Worm (Caenorhabditis elegans): ENCODE results near the gene cyp-31A5.
"Not testable (repeated sequence)": the region's sequence is repeated elsewhere in the genome, so short reads cannot be mapped to it uniquely, and the experiment has no call there.

cyp-31A5 gene

DNA sequence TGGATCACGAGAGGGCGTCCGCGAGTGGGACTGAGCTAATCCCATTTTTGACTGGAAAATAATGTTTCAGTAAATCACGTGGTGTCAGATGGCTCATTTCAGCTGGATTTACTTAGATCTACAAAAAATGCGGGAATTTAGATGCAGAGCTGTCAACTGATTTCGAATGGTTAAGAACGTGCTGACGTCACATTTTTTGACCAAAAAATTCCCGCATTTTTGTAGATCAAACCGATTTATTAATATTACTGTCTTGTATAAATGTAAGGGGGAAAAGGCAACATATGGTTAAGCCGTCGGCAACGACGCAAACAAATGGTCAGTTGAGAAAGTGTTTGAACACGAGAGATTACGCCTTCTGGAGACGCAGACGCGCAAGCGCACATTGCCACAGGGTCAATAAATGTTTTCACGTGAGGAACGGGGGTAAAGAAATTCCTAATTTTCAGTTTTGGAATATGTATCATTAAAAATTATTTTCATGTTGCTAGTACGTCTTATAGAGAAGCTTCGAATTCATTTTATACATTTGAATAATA, 11.8 kb downstream of the cyp-31A5 start, which contains the start of gene gcl-1:
gcl-1 (minus strand) TSS at position 51 of the 539 bp plus-strand sequence.
- TF ChIP-seq mep-1 (tag; optimal IDR thresholded peaks at IDR 0.05) (no peak), blmp-1 (tag; optimal IDR thresholded peaks at IDR 0.05) (no peak), elt-1 (tag; optimal IDR thresholded peaks at IDR 0.05; ENCODE audit: borderline replicate concordance, insufficient read depth) (no peak), pha-4 (tag; optimal IDR thresholded peaks at IDR 0.05) (peak; percentile 31), mab-5 (tag; optimal IDR thresholded peaks at IDR 0.05) (no peak), cnd-1 (tag; optimal IDR thresholded peaks at IDR 0.05) (peak; percentile 3), unc-120 (tag; optimal IDR thresholded peaks at IDR 0.05; ENCODE audit: poor library complexity, severe bottlenecking) (no peak), ces-1 (GFP tag; optimal IDR thresholded peaks at IDR 0.05) (peak; percentile 17), hlh-1 (tag; optimal IDR thresholded peaks at IDR 0.05) (peak; percentile 7)

DNA sequence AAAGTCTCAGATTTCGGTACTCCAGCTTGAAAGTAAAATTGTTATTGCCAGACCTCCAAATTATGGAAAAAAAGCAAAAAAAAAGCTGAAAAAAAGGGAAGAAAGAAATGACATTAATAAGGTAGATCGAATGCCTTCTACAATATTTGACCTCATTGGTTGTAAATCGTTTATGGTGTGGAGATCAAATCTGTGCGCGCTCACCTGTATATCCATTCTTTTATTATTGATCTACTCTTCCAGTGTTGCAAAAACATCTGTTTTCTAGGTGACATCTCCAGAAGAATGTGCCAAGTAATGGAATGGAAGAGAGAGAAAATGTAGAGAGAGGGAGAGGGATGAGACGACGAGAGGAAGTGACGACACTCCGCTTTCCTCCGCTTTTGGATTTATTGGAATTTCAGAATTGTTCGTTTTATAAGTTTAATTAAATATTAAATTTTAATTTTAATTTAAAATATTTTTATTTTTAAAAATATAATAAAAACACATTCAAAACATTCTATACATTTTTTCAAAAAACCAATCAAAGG, 14.7 kb downstream of the cyp-31A5 start, which contains the start of the genes pik-1 and aptf-2:
pik-1 (plus strand) TSS at position 303 of the 533 bp plus-strand sequence.
aptf-2 (minus strand) TSS at position 313 of the 533 bp plus-strand sequence.
- TF ChIP-seq unc-120 (tag; optimal IDR thresholded peaks at IDR 0.05; ENCODE audit: poor library complexity, severe bottlenecking) (peak; percentile 33), zip-8 (tag; optimal IDR thresholded peaks at IDR 0.05) (no peak), ces-1 (GFP tag; optimal IDR thresholded peaks at IDR 0.05) (peak; percentile 8)

DNA sequence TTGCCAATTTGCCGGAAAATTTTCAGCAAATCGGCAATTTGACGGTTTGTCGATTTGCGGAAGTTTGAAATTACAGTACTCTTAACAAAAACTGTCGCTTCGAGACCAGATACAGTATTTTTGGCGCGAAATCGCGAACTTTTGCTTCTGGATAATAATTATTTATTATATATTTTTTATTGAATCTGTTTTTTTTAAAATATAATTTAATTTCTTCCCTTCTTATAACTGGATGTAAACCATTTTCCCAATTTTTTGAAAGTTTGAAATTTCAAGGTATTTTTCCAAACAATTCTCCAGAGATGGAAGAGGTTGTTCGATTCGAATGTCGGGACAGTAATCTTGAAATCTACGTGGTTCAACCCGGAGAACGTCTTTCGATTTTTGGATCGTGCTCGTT, 21.1 kb downstream of the cyp-31A5 start, which contains the start of gene nol-9:
nol-9 (plus strand) TSS at position 301 of the 400 bp plus-strand sequence.
- TF ChIP-seq unc-39 (tag; optimal IDR thresholded peaks at IDR 0.05), result no peak
- no peak for TF ChIP-seq nhr-12 (tag; optimal IDR thresholded peaks at IDR 0.05)
- TF ChIP-seq drap-1 (GFP tag; optimal IDR thresholded peaks at IDR 0.05), result no peak
- TF ChIP-seq lsy-2 (tag; optimal IDR thresholded peaks at IDR 0.05), result no peak
- no peak for TF ChIP-seq ztf-11 (tag; optimal IDR thresholded peaks at IDR 0.05)
- no peak for TF ChIP-seq ceh-39 (tag; optimal IDR thresholded peaks at IDR 0.05)
- TF ChIP-seq mep-1 (tag; optimal IDR thresholded peaks at IDR 0.05), result no peak
- no peak for TF ChIP-seq nhr-76 (tag; optimal IDR thresholded peaks at IDR 0.05)
- no peak for TF ChIP-seq tbx-8 (GFP tag; optimal IDR thresholded peaks at IDR 0.05)
- no peak for TF ChIP-seq elt-3 (tag; optimal IDR thresholded peaks at IDR 0.05)
- TF ChIP-seq mab-5 (tag; optimal IDR thresholded peaks at IDR 0.05), result no peak
- no peak for TF ChIP-seq ceh-43 (GFP tag; optimal IDR thresholded peaks at IDR 0.05)
- TF ChIP-seq hlh-1 (tag; optimal IDR thresholded peaks at IDR 0.05), result no peak
- TF ChIP-seq mls-2 (tag; optimal IDR thresholded peaks at IDR 0.05), result no peak
- no peak for TF ChIP-seq zip-8 (tag; optimal IDR thresholded peaks at IDR 0.05)
- no peak for TF ChIP-seq unc-62 (GFP tag; optimal IDR thresholded peaks at IDR 0.05)

DNA sequence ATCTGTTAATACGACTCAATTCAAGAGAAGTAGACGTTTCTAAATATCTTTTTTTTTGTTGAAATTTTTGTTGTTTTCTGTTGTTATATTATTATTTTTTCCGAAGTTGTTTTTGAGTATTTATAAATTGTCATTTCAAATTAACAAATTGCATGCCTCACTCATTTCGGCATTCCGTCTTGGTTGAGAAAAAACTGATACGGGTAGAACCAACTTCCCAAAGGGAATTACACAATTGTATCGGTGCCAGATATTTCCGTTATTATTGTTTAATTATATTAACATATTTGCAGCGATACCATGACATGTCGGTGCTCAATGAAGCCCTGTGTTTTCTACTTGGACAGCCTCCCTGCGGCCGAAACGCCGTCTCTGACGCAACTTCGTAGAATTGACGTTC, 28.2 kb downstream of the cyp-31A5 start, which contains the start of gene K09B11.4:
K09B11.4 (plus strand) TSS at position 301 of the 400 bp plus-strand sequence.
- no peak for TF ChIP-seq sptf-1 (tag; optimal IDR thresholded peaks at IDR 0.05)
- no peak for TF ChIP-seq zip-8 (tag; optimal IDR thresholded peaks at IDR 0.05)
- TF ChIP-seq nhr-76 (tag; optimal IDR thresholded peaks at IDR 0.05), result no peak
- TF ChIP-seq nhr-28 (tag; optimal IDR thresholded peaks at IDR 0.05), result no peak
- TF ChIP-seq hlh-1 (tag; optimal IDR thresholded peaks at IDR 0.05), result no peak
- no peak for TF ChIP-seq elt-3 (tag; optimal IDR thresholded peaks at IDR 0.05)

DNA sequence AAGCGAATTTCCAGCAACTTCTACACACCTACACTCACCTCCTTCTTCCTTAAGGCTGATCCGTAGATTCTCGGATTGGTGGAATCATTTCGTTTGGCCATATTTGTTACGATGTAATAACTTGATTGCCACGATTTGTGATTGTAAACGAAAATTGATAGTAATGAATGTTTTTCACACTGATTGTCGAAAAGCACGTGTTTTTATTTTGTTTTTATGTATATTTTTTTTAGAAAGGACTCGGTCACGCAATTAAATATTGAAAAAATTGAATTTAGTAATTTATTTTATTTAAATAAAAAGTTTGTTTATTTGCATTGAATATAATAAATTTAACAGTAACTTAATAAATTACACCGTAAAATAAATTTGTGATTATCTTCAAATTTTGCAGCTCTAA, 32.8 kb downstream of the cyp-31A5 start, which contains the start of gene K09B11.5:
K09B11.5 (minus strand) TSS at position 101 of the 400 bp plus-strand sequence.
- TF ChIP-seq nhr-12 (tag; optimal IDR thresholded peaks at IDR 0.05); sem-2 (GFP tag; optimal IDR thresholded peaks at IDR 0.05); ceh-39 (tag; optimal IDR thresholded peaks at IDR 0.05): not testable (repeated sequence)

DNA sequence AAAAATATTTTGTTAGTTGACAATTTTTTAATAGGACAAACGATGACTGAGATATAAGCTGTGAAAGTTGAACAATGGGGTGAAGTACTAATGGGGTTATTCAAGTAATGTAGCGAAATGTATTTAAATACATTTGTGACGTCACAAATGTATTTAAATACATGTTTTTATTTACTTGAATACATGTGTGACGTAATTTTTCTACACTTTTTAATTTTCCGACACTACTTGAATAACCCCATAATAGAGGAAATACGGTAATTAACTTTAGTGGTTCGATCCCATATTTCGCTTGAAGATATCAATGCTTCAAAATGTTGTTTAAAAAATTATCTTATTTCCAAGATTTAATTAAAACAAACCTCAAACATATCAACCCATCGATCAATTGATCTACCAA, 40.6 kb downstream of the cyp-31A5 start:
- TF ChIP-seq zip-8 (tag; optimal IDR thresholded peaks at IDR 0.05), result peak; percentile 90

DNA sequence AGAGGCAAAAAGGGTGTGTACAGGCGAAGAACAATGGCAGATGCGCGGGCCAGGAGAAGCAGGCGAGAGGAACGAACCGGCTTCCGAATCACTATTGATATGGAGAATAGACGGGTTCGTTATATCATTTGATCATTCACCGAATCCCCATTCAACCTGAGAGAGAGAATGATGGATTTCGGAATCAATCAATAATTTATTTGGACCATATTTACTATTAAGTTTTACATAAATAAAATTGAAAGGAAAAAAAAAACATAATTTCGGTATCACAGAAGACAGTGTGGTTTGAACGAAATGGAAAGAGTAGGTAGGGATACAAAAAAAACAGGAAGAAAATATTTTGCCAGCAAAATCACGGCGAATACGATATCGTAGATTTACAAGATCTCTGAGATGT, 44.2 kb downstream of the cyp-31A5 start, which contains the start of gene mam-3:
mam-3 (minus strand) TSS at position 101 of the 400 bp plus-strand sequence.
- no peak for TF ChIP-seq ztf-11 (tag; optimal IDR thresholded peaks at IDR 0.05)
- TF ChIP-seq nhr-2 (tag; optimal IDR thresholded peaks at IDR 0.05), result no peak
- no peak for TF ChIP-seq elt-3 (tag; optimal IDR thresholded peaks at IDR 0.05)
